Worm (Caenorhabditis elegans): Measurements from ENCODE around the gene F28C1.3.
A peak's percentile ranks its signal among the peaks of the same experiment; 100 is the strongest.

F28C1.3 gene

ce11 chrV:12429039-12429438 lies 39.4 kb upstream of the F28C1.3 start, which contains the start of gene C54D10.5:
Gene C54D10.5, plus strand, starts transcription at chrV:12429339.
- TF ChIP-seq daf-12 (tag; optimal IDR thresholded peaks at IDR 0.05) (no peak), snpc-4 (tag; optimal IDR thresholded peaks at IDR 0.05) (no peak), elt-1 (tag; optimal IDR thresholded peaks at IDR 0.05) (no peak), fkh-2 (tag; optimal IDR thresholded peaks at IDR 0.05) (no peak), pqm-1 (tag; optimal IDR thresholded peaks at IDR 0.05) (no peak), mdl-1 (tag; optimal IDR thresholded peaks at IDR 0.05) (no peak), nhr-67 (tag; optimal IDR thresholded peaks at IDR 0.05) (no peak), nhr-28 (tag; optimal IDR thresholded peaks at IDR 0.05) (no peak), nhr-77 (tag; optimal IDR thresholded peaks at IDR 0.05) (no peak), eor-1 (tag; optimal IDR thresholded peaks at IDR 0.05) (no peak), ceh-16 (tag; optimal IDR thresholded peaks at IDR 0.05) (no peak), lin-15B (tag; optimal IDR thresholded peaks at IDR 0.05) (no peak)

DNA sequence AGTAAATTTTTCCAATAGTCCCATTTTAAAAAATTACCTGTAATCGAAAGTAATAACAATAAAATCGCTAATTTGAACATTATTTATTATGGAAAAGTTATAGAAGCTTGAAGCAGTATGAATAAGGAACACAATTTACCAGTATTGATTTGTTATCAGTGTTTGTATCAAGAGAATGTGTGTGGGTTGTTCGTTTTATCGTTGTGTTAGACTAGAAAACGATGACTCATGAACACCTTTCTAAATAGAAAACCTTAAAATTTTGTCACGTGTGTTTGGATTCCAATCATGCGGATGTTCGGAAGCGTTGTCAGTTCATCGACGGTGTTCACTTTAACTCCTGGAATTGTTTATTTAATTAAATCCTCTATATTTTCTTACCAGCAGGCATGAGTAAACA lies 36.4 kb upstream of the F28C1.3 start, which contains the start of gene C54D10.13:
Gene C54D10.13, minus strand, starts transcription at position 179 of the 400 bp plus-strand sequence.
- TF ChIP-seq unc-62 (GFP tag; optimal IDR thresholded peaks at IDR 0.05) (no peak), ceh-82 (tag; optimal IDR thresholded peaks at IDR 0.05) (no peak), nhr-12 (tag; optimal IDR thresholded peaks at IDR 0.05) (no peak), eor-1 (tag; optimal IDR thresholded peaks at IDR 0.05) (no peak), nhr-25 (tag; optimal IDR thresholded peaks at IDR 0.05) (no peak), pqm-1 (tag; optimal IDR thresholded peaks at IDR 0.05) (peak; percentile 62), fkh-10 (GFP tag; optimal IDR thresholded peaks at IDR 0.05) (no peak), lsy-12 (tag; optimal IDR thresholded peaks at IDR 0.05) (no peak), nhr-76 (tag; optimal IDR thresholded peaks at IDR 0.05) (no peak), egl-5 (tag; optimal IDR thresholded peaks at IDR 0.05) (no peak), elt-2 (tag; optimal IDR thresholded peaks at IDR 0.05) (peak; percentile 48)

DNA sequence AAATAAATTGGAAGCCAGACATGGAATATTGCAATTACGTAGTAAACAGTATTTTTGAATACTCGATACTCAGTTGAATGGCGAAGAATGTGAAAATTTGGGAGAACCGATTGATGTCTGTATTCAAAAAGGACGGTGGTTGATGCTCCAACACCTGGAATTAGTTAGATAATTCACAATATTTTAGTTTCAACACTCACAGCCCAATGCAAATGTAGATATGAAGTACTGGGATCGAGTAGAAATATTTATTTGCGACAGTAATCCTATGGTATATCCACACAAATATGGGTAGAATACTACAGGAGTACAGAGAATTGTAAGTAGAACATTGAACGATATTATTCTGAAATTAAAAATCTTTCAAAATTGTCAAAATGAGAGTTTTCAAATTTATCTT lies 35.4 kb upstream of the F28C1.3 start:
- TF ChIP-seq aly-2 (tag; optimal IDR thresholded peaks at IDR 0.05) (no peak), ceh-28 (tag; optimal IDR thresholded peaks at IDR 0.05) (no peak), daf-12 (tag; optimal IDR thresholded peaks at IDR 0.05) (no peak), elt-2 (tag; optimal IDR thresholded peaks at IDR 0.05) (no peak), skn-1 (tag; optimal IDR thresholded peaks at IDR 0.05) (no peak), nhr-11 (tag; optimal IDR thresholded peaks at IDR 0.05) (no peak), mdl-1 (tag; optimal IDR thresholded peaks at IDR 0.05) (no peak), ceh-9 (tag; optimal IDR thresholded peaks at IDR 0.05) (no peak), eor-1 (tag; optimal IDR thresholded peaks at IDR 0.05) (no peak), elt-3 (tag; optimal IDR thresholded peaks at IDR 0.05) (no peak), nfya-1 (tag; optimal IDR thresholded peaks at IDR 0.05; ENCODE audit: insufficient read depth) (no peak), nhr-28 (tag; optimal IDR thresholded peaks at IDR 0.05) (no peak), hmg-11 (tag; optimal IDR thresholded peaks at IDR 0.05) (no peak), snpc-4 (tag; optimal IDR thresholded peaks at IDR 0.05) (no peak), nhr-76 (tag; optimal IDR thresholded peaks at IDR 0.05) (no peak), nhr-12 (tag; optimal IDR thresholded peaks at IDR 0.05) (no peak), pha-4 (tag; optimal IDR thresholded peaks at IDR 0.05) (no peak)

DNA sequence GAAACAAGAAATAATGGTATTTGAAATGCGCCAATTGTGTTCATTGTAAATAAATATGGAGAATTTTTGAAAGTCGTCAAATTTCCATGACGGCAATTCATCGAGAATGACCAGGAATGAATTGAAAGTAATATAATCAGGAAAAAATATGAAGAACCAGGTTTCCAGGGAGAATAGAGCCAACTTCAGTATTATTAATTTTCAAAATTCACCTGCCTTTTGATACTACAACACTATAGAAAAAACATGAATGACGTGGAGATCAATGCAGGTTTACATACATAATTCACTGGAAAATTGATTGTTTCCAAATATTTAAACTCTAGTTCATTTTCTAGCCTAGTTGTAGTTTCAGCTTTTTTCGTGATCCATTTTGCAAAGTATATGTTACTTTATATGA lies 34.7 kb upstream of the F28C1.3 start, which contains the start of gene srh-25:
Gene srh-25, minus strand, starts transcription at position 101 of the 400 bp plus-strand sequence.
- TF ChIP-seq nhr-67 (tag; optimal IDR thresholded peaks at IDR 0.05) (no peak), aly-2 (tag; optimal IDR thresholded peaks at IDR 0.05) (no peak), fkh-10 (GFP tag; optimal IDR thresholded peaks at IDR 0.05) (no peak), nhr-12 (tag; optimal IDR thresholded peaks at IDR 0.05) (no peak), fkh-2 (tag; optimal IDR thresholded peaks at IDR 0.05) (no peak), ztf-11 (tag; optimal IDR thresholded peaks at IDR 0.05) (no peak), lin-39 (tag; optimal IDR thresholded peaks at IDR 0.05) (no peak)

DNA sequence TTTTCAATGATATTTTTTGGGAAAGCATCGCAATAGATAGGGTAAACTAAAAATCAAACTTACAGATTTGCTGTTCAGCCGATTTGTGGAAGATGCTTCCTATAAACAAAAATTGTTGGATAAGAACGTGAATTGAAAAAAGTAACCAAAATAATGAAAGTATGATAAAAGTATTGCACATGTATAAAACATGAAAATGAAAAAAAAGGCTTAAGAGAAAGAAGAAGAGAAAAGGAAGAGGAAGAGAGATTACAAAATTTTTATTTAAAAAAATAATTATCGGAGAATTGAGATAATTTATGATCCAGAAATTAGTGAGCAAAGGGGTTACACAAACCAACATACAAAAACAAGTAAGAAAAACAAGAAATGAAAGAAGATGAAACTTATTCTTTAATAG lies 27.0 kb upstream of the F28C1.3 start, which contains the start of gene pals-37:
Gene pals-37, minus strand, starts transcription at position 101 of the 400 bp plus-strand sequence.
- TF ChIP-seq nhr-28 (tag; optimal IDR thresholded peaks at IDR 0.05) (no peak), fkh-2 (tag; optimal IDR thresholded peaks at IDR 0.05) (no peak), nhr-23 (tag; optimal IDR thresholded peaks at IDR 0.05) (no peak), nhr-237 (tag; optimal IDR thresholded peaks at IDR 0.05) (no peak)
